Fruit fly (Drosophila melanogaster) whole organism, embryonic: ENCODE results near the gene Epp.

ENCODE experiments used
- Adf1 ChIP-seq: fragments of 200-800 bp; sonication (Bioruptor generic); IDR thresholded peaks from 2 replicates; pipeline ENCODE4 v1.3.6; 2022; ENCODE audit warnings: missing biosample characterization, missing genetic modification characterization
- CG10209 ChIP-seq: fragments of 200-800 bp; sonication (Bioruptor generic); optimal IDR thresholded peaks from 3 replicates; lab custom pipeline; 2017; ENCODE audit warnings: missing biosample characterization, mild to moderate bottlenecking, missing genetic modification characterization, missing genetic modification reagents
- CG11695 ChIP-seq: fragments of 200-800 bp; sonication (Bioruptor generic); IDR thresholded peaks from 3 replicates; pipeline ENCODE4 v1.3.6; 2022; ENCODE audit warnings: missing biosample characterization, missing genetic modification characterization
- CG12659 ChIP-seq: fragments of 200-800 bp; sonication (Bioruptor generic); optimal IDR thresholded peaks from 3 replicates; lab custom pipeline; 2017; ENCODE audit warnings: mild to moderate bottlenecking, missing biosample characterization, missing genetic modification reagents, missing genetic modification characterization
- CG13296 ChIP-seq: fragments of 200-800 bp; sonication (Bioruptor generic); optimal IDR thresholded peaks from 3 replicates; lab custom pipeline; 2018; ENCODE audit warnings: missing biosample characterization, mild to moderate bottlenecking, missing genetic modification characterization
- CG15073 ChIP-seq: fragments of 200-800 bp; sonication (Bioruptor generic); optimal IDR thresholded peaks from 2 replicates; lab custom pipeline; 2016; ENCODE audit warnings: missing biosample characterization, missing genetic modification characterization
- CG1529 ChIP-seq: fragments of 200-800 bp; sonication (Bioruptor generic); optimal IDR thresholded peaks from 3 replicates; lab custom pipeline; 2018; ENCODE audit warnings: missing biosample characterization, missing genetic modification characterization
- CG18011 ChIP-seq: fragments of 200-800 bp; sonication (Bioruptor generic); optimal IDR thresholded peaks from 2 replicates; lab custom pipeline; 2017; ENCODE audit warnings: missing biosample characterization, missing genetic modification characterization, mild to moderate bottlenecking, moderate library complexity, missing genotype
- CG2678 ChIP-seq: fragments of 200-800 bp; sonication (Bioruptor generic); optimal IDR thresholded peaks from 3 replicates; lab custom pipeline; 2019; ENCODE audit warnings: missing biosample characterization, mild to moderate bottlenecking, missing genetic modification characterization, moderate library complexity
- CG30403 ChIP-seq: fragments of 200-800 bp; sonication (Bioruptor generic); optimal IDR thresholded peaks from 3 replicates; lab custom pipeline; 2016; ENCODE audit warnings: missing biosample characterization, missing genetic modification characterization
- CG31441 ChIP-seq: fragments of 200-800 bp; sonication (Bioruptor generic); IDR thresholded peaks from 2 replicates; pipeline ENCODE4 v1.3.6; 2022; ENCODE audit warnings: missing biosample characterization, missing genetic modification characterization
- CG5180 ChIP-seq: fragments of 200-800 bp; sonication (Bioruptor generic); optimal IDR thresholded peaks from 3 replicates; lab custom pipeline; 2017; ENCODE audit warnings: missing biosample characterization, missing genetic modification characterization, mild to moderate bottlenecking, moderate library complexity, missing genetic modification reagents
- CG6654 ChIP-seq: fragments of 200-800 bp; sonication (Bioruptor generic); optimal IDR thresholded peaks from 2 replicates; lab custom pipeline; 2017; ENCODE audit warnings: missing biosample characterization, mild to moderate bottlenecking, missing genetic modification characterization
- CG6765 ChIP-seq: fragments of 200-800 bp; sonication (Bioruptor generic); optimal IDR thresholded peaks from 3 replicates; lab custom pipeline; 2017; ENCODE audit warnings: missing biosample characterization, mild to moderate bottlenecking, missing genetic modification characterization
- CG7987 ChIP-seq: fragments of 200-800 bp; sonication (Bioruptor generic); optimal IDR thresholded peaks from 2 replicates; lab custom pipeline; 2018; ENCODE audit warnings: missing biosample characterization, mild to moderate bottlenecking, missing genetic modification characterization, moderate library complexity
- CG8089 ChIP-seq: fragments of 200-800 bp; sonication (Bioruptor generic); optimal IDR thresholded peaks from 3 replicates; lab custom pipeline; 2016; ENCODE audit warnings: missing biosample characterization, missing genetic modification characterization
- H2.0 ChIP-seq: fragments of 200-800 bp; sonication (Bioruptor generic); IDR thresholded peaks from 2 replicates; pipeline ENCODE4 v1.3.6; 2022; ENCODE audit warnings: missing biosample characterization, missing genetic modification characterization
- HLH4C ChIP-seq: fragments of 200-800 bp; sonication (Bioruptor generic); IDR thresholded peaks from 3 replicates; pipeline ENCODE4 v1.3.6; 2022; ENCODE audit warnings: missing biosample characterization, missing genetic modification characterization; ENCODE audit not compliant: partially characterized antibody
- Hand ChIP-seq: fragments of 200-800 bp; sonication (Bioruptor generic); optimal IDR thresholded peaks from 2 replicates; lab custom pipeline; 2017; ENCODE audit warnings: mild to moderate bottlenecking, missing biosample characterization, missing genetic modification reagents, missing genetic modification characterization
- HmgD ChIP-seq: fragments of 200-800 bp; sonication (Bioruptor generic); optimal IDR thresholded peaks from 3 replicates; lab custom pipeline; 2016; ENCODE audit warnings: missing biosample characterization, missing genetic modification characterization
- Myb ChIP-seq: fragments of 200-800 bp; sonication (Bioruptor generic); optimal IDR thresholded peaks from 2 replicates; lab custom pipeline; 2016; ENCODE audit warnings: missing biosample characterization, missing genetic modification characterization
- Nf-YB ChIP-seq: fragments of 200-800 bp; sonication (Bioruptor generic); optimal IDR thresholded peaks from 3 replicates; lab custom pipeline; 2019; ENCODE audit warnings: missing biosample characterization, mild to moderate bottlenecking, missing genetic modification characterization, moderate library complexity
- Poxn ChIP-seq: fragments of 200-800 bp; sonication (Bioruptor generic); IDR thresholded peaks from 2 replicates; pipeline ENCODE4 v1.3.6; 2022; ENCODE audit warnings: missing biosample characterization, missing genetic modification characterization
- Rfx ChIP-seq: fragments of 200-800 bp; sonication (Bioruptor generic); IDR thresholded peaks from 2 replicates; pipeline ENCODE4 v1.3.6; 2022; ENCODE audit warnings: missing biosample characterization, missing genetic modification characterization
- Scr ChIP-seq: fragments of 200-800 bp; sonication (Bioruptor generic); IDR thresholded peaks from 2 replicates; pipeline ENCODE4 v1.3.6; 2022; ENCODE audit warnings: missing biosample characterization, missing genetic modification characterization; ENCODE audit not compliant: partially characterized antibody
- Side ChIP-seq: fragments of 200-800 bp; sonication (Bioruptor generic); optimal IDR thresholded peaks from 2 replicates; lab custom pipeline; 2016; ENCODE audit warnings: missing biosample characterization, missing genetic modification characterization
- Usf ChIP-seq: fragments of 200-800 bp; sonication (Bioruptor generic); optimal IDR thresholded peaks from 2 replicates; lab custom pipeline; 2017; ENCODE audit warnings: missing genotype, missing biosample characterization, missing genetic modification characterization
- Xbp1 ChIP-seq: fragments of 200-800 bp; sonication (Bioruptor generic); optimal IDR thresholded peaks from 3 replicates; lab custom pipeline; 2016; ENCODE audit warnings: missing biosample characterization, mild to moderate bottlenecking, missing genetic modification characterization
- ash1 ChIP-seq: fragments of 200-800 bp; sonication (Bioruptor generic); optimal IDR thresholded peaks from 2 replicates; lab custom pipeline; 2018; ENCODE audit warnings: missing biosample characterization, mild to moderate bottlenecking, missing genetic modification characterization
- az2 ChIP-seq: fragments of 200-800 bp; sonication (Bioruptor generic); optimal IDR thresholded peaks from 3 replicates; lab custom pipeline; 2016; ENCODE audit warnings: missing biosample characterization, missing genetic modification characterization
- bbx ChIP-seq: fragments of 200-800 bp; sonication (Bioruptor generic); IDR thresholded peaks from 2 replicates; pipeline ENCODE4 v1.3.6; 2022; ENCODE audit warnings: missing biosample characterization, missing genetic modification characterization; ENCODE audit not compliant: partially characterized antibody
- bcd ChIP-seq: fragments of 200-800 bp; sonication (Bioruptor generic); optimal IDR thresholded peaks from 2 replicates; lab custom pipeline; 2017; ENCODE audit warnings: missing biosample characterization, mild to moderate bottlenecking, missing genetic modification characterization
- bowl ChIP-seq: fragments of 200-800 bp; sonication (Bioruptor generic); IDR thresholded peaks from 2 replicates; pipeline ENCODE4 v1.3.6; 2022; ENCODE audit warnings: missing biosample characterization, missing genetic modification characterization
- btn ChIP-seq: fragments of 200-800 bp; sonication (Bioruptor generic); optimal IDR thresholded peaks from 2 replicates; lab custom pipeline; 2016; ENCODE audit warnings: missing biosample characterization, missing genetic modification characterization
- crc ChIP-seq: fragments of 200-800 bp; sonication (Bioruptor generic); optimal IDR thresholded peaks from 2 replicates; lab custom pipeline; 2016; ENCODE audit warnings: missing biosample characterization, missing genetic modification characterization
- da ChIP-seq: fragments of 200-800 bp; sonication (Bioruptor generic); optimal IDR thresholded peaks from 2 replicates; lab custom pipeline; 2016; ENCODE audit warnings: missing biosample characterization, missing genetic modification characterization
- dysf ChIP-seq: fragments of 200-800 bp; sonication (Bioruptor generic); IDR thresholded peaks from 3 replicates; pipeline ENCODE4 v1.3.6; 2022; ENCODE audit warnings: missing biosample characterization, missing genetic modification characterization
- en ChIP-seq: fragments of 200-800 bp; sonication (Bioruptor generic); optimal IDR thresholded peaks from 2 replicates; lab custom pipeline; 2016; ENCODE audit warnings: missing biosample characterization, missing genetic modification characterization
- gsb ChIP-seq: fragments of 200-800 bp; sonication (Bioruptor generic); IDR thresholded peaks from 2 replicates; pipeline ENCODE4 v1.3.6; 2022; ENCODE audit warnings: missing biosample characterization, missing genetic modification characterization
- hb ChIP-seq: fragments of 200-800 bp; sonication (Bioruptor generic); IDR thresholded peaks from 3 replicates; pipeline ENCODE4 v1.3.6; 2022; ENCODE audit warnings: missing biosample characterization, missing genetic modification characterization; ENCODE audit not compliant: partially characterized antibody
- ind ChIP-seq: fragments of 200-800 bp; sonication (Bioruptor generic); optimal IDR thresholded peaks from 3 replicates; lab custom pipeline; 2016; ENCODE audit warnings: missing biosample characterization, missing genetic modification characterization
- kah ChIP-seq: fragments of 200-800 bp; sonication (Bioruptor generic); optimal IDR thresholded peaks from 2 replicates; lab custom pipeline; 2018; ENCODE audit warnings: missing biosample characterization, mild to moderate bottlenecking, missing genetic modification characterization
- lov ChIP-seq, 2 experiments: fragments of 200-800 bp in 1 of 2; fragments of >200 bp in 1 of 2; sonication (Bioruptor generic) in 1 of 2; IDR thresholded peaks in 1 of 2; optimal IDR thresholded peaks in 1 of 2; 2 replicates in 1 of 2; 3 replicates in 1 of 2; pipeline versions ENCODE4 v1.3.6 to Lab custom; 2017 to 2022; ENCODE audit warnings: missing biosample characterization in 1 of 2, missing genetic modification characterization in 1 of 2
- p53 ChIP-seq: fragments of 200-800 bp; sonication (Bioruptor generic); optimal IDR thresholded peaks from 2 replicates; lab custom pipeline; 2016; ENCODE audit warnings: missing biosample characterization, missing genetic modification characterization
- pita ChIP-seq: fragments of 200-800 bp; sonication (Bioruptor generic); optimal IDR thresholded peaks from 2 replicates; lab custom pipeline; 2017; ENCODE audit warnings: missing biosample characterization, mild to moderate bottlenecking, missing genetic modification characterization
- pnt ChIP-seq: fragments of 200-800 bp; sonication (Bioruptor generic); optimal IDR thresholded peaks from 3 replicates; lab custom pipeline; 2016; ENCODE audit warnings: missing biosample characterization, missing genetic modification characterization
- sens ChIP-seq: fragments of 200-800 bp; sonication (Bioruptor generic); peaks from one replicate; lab custom pipeline; 2016; ENCODE audit warnings: missing biosample characterization, missing genetic modification characterization
- ttk ChIP-seq: fragments of 200-800 bp; sonication (Bioruptor generic); IDR thresholded peaks from 2 replicates; pipeline ENCODE4 v2.1.2; 2022; ENCODE audit warnings: missing biosample characterization, missing genetic modification characterization
- tx ChIP-seq: fragments of 200-800 bp; sonication (Bioruptor generic); optimal IDR thresholded peaks from 2 replicates; lab custom pipeline; 2016; ENCODE audit warnings: missing biosample characterization, missing genetic modification characterization

Epp gene

dm6 chr3R:23958091-23958838, 34.5 kb downstream of the Epp start, which contains the start of the genes GluProRS and AP-1sigma (continued):
- peak; percentile 67 for TF ChIP-seq CG18011
- TF ChIP-seq kah, result peak; percentile 48
- TF ChIP-seq bbx (GFP tag; lab: Robert Waterston, UW), result peak; percentile 85
- TF ChIP-seq btn (GFP tag; lab: Kevin White, UChicago), result peak; percentile 42
- peak; percentile 88 for TF ChIP-seq pnt (GFP tag; lab: Kevin White, UChicago)
- TF ChIP-seq HmgD, result peak; percentile 85
- TF ChIP-seq CG31441 (GFP tag; lab: Robert Waterston, UW), result peak; percentile 85; the same call in 1 of the 2 replicates
- peak; percentile 46 for TF ChIP-seq Myb (GFP tag; lab: Kevin White, UChicago)
- peak; percentile 87 for TF ChIP-seq tx (GFP tag; lab: Kevin White, UChicago)
- no peak for TF ChIP-seq CG5180
- peak; percentile 87 for TF ChIP-seq Poxn (GFP tag; lab: Robert Waterston, UW)
- peak; percentile 90 for TF ChIP-seq HLH4C (GFP tag; lab: Robert Waterston, UW)
- peak; percentile 48 for TF ChIP-seq CG15073
- TF ChIP-seq az2 (GFP tag; lab: Kevin White, UChicago), result peak; percentile 92
- no peak for TF ChIP-seq lov (optimal IDR thresholded peaks at IDR 0.05; lab: Kevin White, UChicago)
- TF ChIP-seq lov (GFP tag; IDR thresholded peaks at IDR 0.05; lab: Robert Waterston, UW), result peak; percentile 86; the same call in 2 of the 3 replicates
- peak; percentile 67 for TF ChIP-seq da
- peak; percentile 60 for TF ChIP-seq en (GFP tag; lab: Kevin White, UChicago)
- TF ChIP-seq Hand (GFP tag; lab: Kevin White, UChicago), result peak; percentile 58
- peak; percentile 97 for TF ChIP-seq CG30403 (GFP tag; lab: Kevin White, UChicago)
- peak; percentile 95 for TF ChIP-seq Xbp1 (GFP tag; lab: Kevin White, UChicago)
- no peak for TF ChIP-seq pita (GFP tag; lab: Kevin White, UChicago)
- peak; percentile 97 for TF ChIP-seq Rfx (GFP tag; lab: Robert Waterston, UW)
- TF ChIP-seq CG8089 (GFP tag; lab: Kevin White, UChicago), result peak; percentile 69
- peak; percentile 92 for TF ChIP-seq CG11695 (GFP tag; lab: Robert Waterston, UW)
- TF ChIP-seq Usf (GFP tag; lab: Kevin White, UChicago), result peak; percentile 79
- peak; percentile 97 for TF ChIP-seq sens (GFP tag; lab: Kevin White, UChicago)
- peak; percentile 50 for TF ChIP-seq crc (GFP tag; lab: Kevin White, UChicago)
- peak; percentile 84 for TF ChIP-seq CG13296 (GFP tag; lab: Kevin White, UChicago)
- peak; percentile 85 for TF ChIP-seq Adf1 (GFP tag; lab: Robert Waterston, UW)
- peak; percentile 97 for TF ChIP-seq H2.0 (GFP tag; lab: Robert Waterston, UW)
- peak; percentile 58 for TF ChIP-seq p53 (GFP tag; lab: Kevin White, UChicago)
- TF ChIP-seq CG7987 (GFP tag; lab: Kevin White, UChicago), result peak; percentile 46
- peak; percentile 75 for TF ChIP-seq CG1529
- peak; percentile 65 for TF ChIP-seq Nf-YB (GFP tag; lab: Kevin White, UChicago)
- peak; percentile 97 for TF ChIP-seq Scr (GFP tag; lab: Robert Waterston, UW)
- TF ChIP-seq ash1 (GFP tag; lab: Kevin White, UChicago), result peak; percentile 59
- peak; percentile 94 for TF ChIP-seq ind (GFP tag; lab: Kevin White, UChicago)
- TF ChIP-seq CG6765, result peak; percentile 49
- TF ChIP-seq ttk (GFP tag; lab: Robert Waterston, UW), result peak; percentile 95
- peak; percentile 90 for TF ChIP-seq hb
- TF ChIP-seq Side (GFP tag; lab: Kevin White, UChicago), result peak; percentile 60
- TF ChIP-seq CG6654 (GFP tag; lab: Kevin White, UChicago), result peak; percentile 42
- TF ChIP-seq gsb (GFP tag; lab: Robert Waterston, UW), result peak; percentile 90
- TF ChIP-seq CG12659 (GFP tag; lab: Kevin White, UChicago), result peak; percentile 94
- TF ChIP-seq CG10209 (GFP tag; lab: Kevin White, UChicago), result peak; percentile 84
- peak; percentile 89 for TF ChIP-seq CG2678 (tag; lab: Kevin White, UChicago)
- peak; percentile 92 for TF ChIP-seq bcd (GFP tag; lab: Kevin White, UChicago)
- TF ChIP-seq dysf, result peak; percentile 97
- peak; percentile 67 for TF ChIP-seq bowl (GFP tag; lab: Robert Waterston, UW)
